Worm (Caenorhabditis elegans) whole organism, young adult: Measurements from ENCODE around the gene C16H3.3.

ENCODE experiments used
- ama-1 ChIP-seq, 3 experiments: fragments of 150-350 bp in 1 of 3; sonication (generic microtip) in 2 of 3; optimal IDR thresholded peaks; 2 replicates each; lab custom pipeline; 2014 to 2018; ENCODE audit warnings: missing biosample characterization in 2 of 3, missing genetic modification characterization in 2 of 3, missing genetic modification reagents in 2 of 3
- die-1 ChIP-seq: sonication (generic microtip); optimal IDR thresholded peaks from 2 replicates; lab custom pipeline; 2016; ENCODE audit warnings: missing genotype, mild to moderate bottlenecking, missing genetic modification characterization, missing compliant biosample characterization
- nfya-1 ChIP-seq: sonication (generic microtip); optimal IDR thresholded peaks from 2 replicates; lab custom pipeline; 2017; ENCODE audit warnings: antibody characterized with exemption, missing compliant biosample characterization, missing genetic modification characterization, borderline replicate concordance; ENCODE audit not compliant: insufficient read depth
- nfyb-1 ChIP-seq: fragments of 200-800 bp; sonication (Bioruptor generic); IDR thresholded peaks from 2 replicates; pipeline ENCODE4 v1.3.6; 2022; ENCODE audit warnings: missing genetic modification reagents, missing genetic modification characterization, missing compliant biosample characterization
- nhr-120 ChIP-seq: fragments of 200-800 bp; sonication (Bioruptor generic); IDR thresholded peaks from 2 replicates; pipeline ENCODE4 v1.3.6; 2022; ENCODE audit warnings: missing genetic modification characterization, missing compliant biosample characterization

ce11 chrX:17627382-17627781, 17.5 kb upstream of the C16H3.3 start:
- no peak for TF ChIP-seq nfyb-1 (GFP tag; lab: Robert Waterston, UW)
- TF ChIP-seq die-1, result no peak
- TF ChIP-seq nfya-1, result no peak
- no peak for TF ChIP-seq nhr-120 (GFP tag; lab: Robert Waterston, UW)
- no peak for TF ChIP-seq ama-1 (optimal IDR thresholded peaks at IDR 0.05; lab: Kevin White, UChicago)
- TF ChIP-seq ama-1 (GFP tag; optimal IDR thresholded peaks at IDR 0.05; lab: Kevin White, UChicago), result no peak
